Fruit fly (Drosophila melanogaster) whole organism, embryonic: ENCODE data around the gene mahe.
A peak's percentile ranks its signal among the peaks of the same experiment; 100 is the strongest.

Source experiments
- Asciz ChIP-seq: fragments of 200-800 bp; sonication (Bioruptor generic); optimal IDR thresholded peaks from 2 replicates; lab custom pipeline; 2017; ENCODE audit warnings: missing biosample characterization, mild to moderate bottlenecking, missing genetic modification characterization, missing genetic modification reagents
- CG10267 ChIP-seq: fragments of 200-800 bp; sonication (Bioruptor generic); optimal IDR thresholded peaks from 2 replicates; lab custom pipeline; 2018; ENCODE audit warnings: missing biosample characterization, mild to moderate bottlenecking, missing genetic modification characterization, moderate library complexity
- CG10366 ChIP-seq: fragments of 200-800 bp; sonication (Bioruptor generic); IDR thresholded peaks from 2 replicates; pipeline ENCODE4 v1.3.6; 2022; ENCODE audit warnings: missing biosample characterization, missing genetic modification characterization
- CG10543 ChIP-seq: fragments of 200-800 bp; sonication (Bioruptor generic); optimal IDR thresholded peaks from 3 replicates; lab custom pipeline; 2017; ENCODE audit warnings: missing biosample characterization, mild to moderate bottlenecking, missing genetic modification characterization, moderate library complexity
- CG12155 ChIP-seq: fragments of 200-800 bp; sonication (Bioruptor generic); optimal IDR thresholded peaks from 3 replicates; lab custom pipeline; 2016; ENCODE audit warnings: missing biosample characterization, missing genetic modification characterization
- CG13123 ChIP-seq: fragments of 200-800 bp; sonication (Bioruptor generic); optimal IDR thresholded peaks from 2 replicates; lab custom pipeline; 2016; ENCODE audit warnings: missing biosample characterization, missing genetic modification characterization
- CG14965 ChIP-seq: fragments of 200-800 bp; sonication (Bioruptor generic); optimal IDR thresholded peaks from 2 replicates; lab custom pipeline; 2016; ENCODE audit warnings: missing biosample characterization, missing genetic modification characterization, borderline replicate concordance
- CG15696 ChIP-seq: fragments of 200-800 bp; sonication (Bioruptor generic); optimal IDR thresholded peaks from 2 replicates; lab custom pipeline; 2019; ENCODE audit warnings: missing biosample characterization, mild to moderate bottlenecking, missing genetic modification characterization, moderate library complexity
- CG16815 ChIP-seq: fragments of 200-800 bp; sonication (Bioruptor generic); optimal IDR thresholded peaks from 3 replicates; lab custom pipeline; 2017; ENCODE audit warnings: missing biosample characterization, mild to moderate bottlenecking, missing genetic modification characterization
- CG3065 ChIP-seq: fragments of 200-800 bp; sonication (Bioruptor generic); optimal IDR thresholded peaks from 2 replicates; lab custom pipeline; 2016; ENCODE audit warnings: missing biosample characterization, missing genetic modification characterization
- CG34224 ChIP-seq: fragments of 200-800 bp; sonication (Bioruptor generic); IDR thresholded peaks from 3 replicates; pipeline ENCODE4 v1.3.6; 2022; ENCODE audit warnings: missing biosample characterization, missing genetic modification characterization; ENCODE audit not compliant: partially characterized antibody
- CG5953 ChIP-seq: fragments of 200-800 bp; sonication (Bioruptor generic); IDR thresholded peaks from 2 replicates; pipeline ENCODE4 v1.3.6; 2022; ENCODE audit warnings: missing biosample characterization, missing genetic modification characterization
- CG7357 ChIP-seq: fragments of 200-800 bp; sonication (Bioruptor generic); IDR thresholded peaks from 3 replicates; pipeline ENCODE4 v1.3.6; 2022; ENCODE audit warnings: missing biosample characterization, missing genetic modification characterization
- CG7372 ChIP-seq: fragments of 200-800 bp; sonication (Bioruptor generic); IDR thresholded peaks from 2 replicates; pipeline ENCODE4 v1.3.6; 2022; ENCODE audit warnings: missing biosample characterization, missing genetic modification characterization
- CG7987 ChIP-seq: fragments of 200-800 bp; sonication (Bioruptor generic); optimal IDR thresholded peaks from 2 replicates; lab custom pipeline; 2018; ENCODE audit warnings: missing biosample characterization, mild to moderate bottlenecking, missing genetic modification characterization, moderate library complexity
- CG8765 ChIP-seq: fragments of 200-800 bp; sonication (Bioruptor generic); IDR thresholded peaks from 2 replicates; pipeline ENCODE4 v1.3.6; 2022; ENCODE audit warnings: missing biosample characterization, missing genetic modification characterization
- CG9609 ChIP-seq: fragments of 200-800 bp; sonication (Bioruptor generic); optimal IDR thresholded peaks from 3 replicates; lab custom pipeline; 2016; ENCODE audit warnings: missing biosample characterization, missing genetic modification characterization
- Chrac-16 ChIP-seq: fragments of 200-800 bp; sonication (Bioruptor generic); optimal IDR thresholded peaks from 3 replicates; lab custom pipeline; 2016; ENCODE audit warnings: missing biosample characterization, missing genetic modification characterization
- CkIIα-i1 ChIP-seq: fragments of 200-800 bp; sonication (Bioruptor generic); IDR thresholded peaks from 2 replicates; pipeline ENCODE4 v1.3.6; 2022; ENCODE audit warnings: missing biosample characterization, missing genetic modification characterization
- D19A ChIP-seq: fragments of 200-800 bp; optimal IDR thresholded peaks from 3 replicates; lab custom pipeline; 2019; ENCODE audit warnings: missing biosample characterization, mild to moderate bottlenecking, missing genetic modification characterization, moderate library complexity
- D19B ChIP-seq: fragments of 200-800 bp; sonication (Bioruptor generic); optimal IDR thresholded peaks from 2 replicates; lab custom pipeline; 2017; ENCODE audit warnings: missing biosample characterization, mild to moderate bottlenecking, missing genetic modification characterization
- Dek ChIP-seq: fragments of 200-800 bp; sonication (Bioruptor generic); optimal IDR thresholded peaks from 3 replicates; lab custom pipeline; 2019; ENCODE audit warnings: missing biosample characterization, mild to moderate bottlenecking, missing genetic modification characterization, moderate library complexity
- Hr51 ChIP-seq, 2 experiments: fragments of 200-800 bp; sonication (Bioruptor generic); optimal IDR thresholded peaks; 2 replicates in 1 of 2; 3 replicates in 1 of 2; lab custom pipeline; 2016 to 2018; ENCODE audit warnings: missing biosample characterization in 2 of 2, missing genetic modification characterization in 2 of 2, mild to moderate bottlenecking in 1 of 2, moderate library complexity in 1 of 2
- NC2α ChIP-seq: fragments of 200-800 bp; sonication (Bioruptor generic); optimal IDR thresholded peaks from 2 replicates; lab custom pipeline; 2016; ENCODE audit warnings: missing biosample characterization, missing genetic modification characterization
- Opbp ChIP-seq: fragments of 200-800 bp; sonication (Bioruptor generic); IDR thresholded peaks from 3 replicates; pipeline ENCODE4 v1.3.6; 2022; ENCODE audit warnings: missing biosample characterization, missing genetic modification characterization; ENCODE audit not compliant: partially characterized antibody
- Ravus ChIP-seq: fragments of 200-800 bp; sonication (Bioruptor generic); IDR thresholded peaks from 2 replicates; pipeline ENCODE4 v1.3.6; 2022; ENCODE audit warnings: missing biosample characterization, missing genetic modification characterization
- Sry-δ ChIP-seq: fragments of 200-800 bp; sonication (Bioruptor generic); optimal IDR thresholded peaks from 2 replicates; lab custom pipeline; 2016; ENCODE audit warnings: missing biosample characterization, missing genetic modification characterization
- Stat92E ChIP-seq, 3 experiments: fragments of >200 bp in 2 of 3; fragments of 200-800 bp in 1 of 3; sonication (Bioruptor generic) in 1 of 3; optimal IDR thresholded peaks; 2 replicates each; lab custom pipeline; 2017 to 2019; ENCODE audit warnings: missing biosample characterization in 3 of 3, missing genetic modification characterization in 3 of 3, mild to moderate bottlenecking in 1 of 3, moderate library complexity in 1 of 3
- ash1 ChIP-seq: fragments of 200-800 bp; sonication (Bioruptor generic); optimal IDR thresholded peaks from 2 replicates; lab custom pipeline; 2018; ENCODE audit warnings: missing biosample characterization, mild to moderate bottlenecking, missing genetic modification characterization
- bcd ChIP-seq: fragments of 200-800 bp; sonication (Bioruptor generic); optimal IDR thresholded peaks from 2 replicates; lab custom pipeline; 2017; ENCODE audit warnings: missing biosample characterization, mild to moderate bottlenecking, missing genetic modification characterization
- bigmax ChIP-seq: fragments of 200-800 bp; sonication (Bioruptor generic); optimal IDR thresholded peaks from 2 replicates; lab custom pipeline; 2018; ENCODE audit warnings: missing biosample characterization, mild to moderate bottlenecking, missing genetic modification characterization
- chif ChIP-seq, 2 experiments: fragments of 200-800 bp; sonication (Bioruptor generic); optimal IDR thresholded peaks; 3 replicates each; lab custom pipeline; 2016; ENCODE audit warnings: missing biosample characterization in 2 of 2, missing genetic modification characterization in 2 of 2
- crc ChIP-seq: fragments of 200-800 bp; sonication (Bioruptor generic); optimal IDR thresholded peaks from 2 replicates; lab custom pipeline; 2016; ENCODE audit warnings: missing biosample characterization, missing genetic modification characterization
- crp ChIP-seq, 2 experiments: fragments of 200-800 bp; sonication (Bioruptor generic); optimal IDR thresholded peaks; 2 replicates in 1 of 2; 3 replicates in 1 of 2; lab custom pipeline; 2017; ENCODE audit warnings: missing biosample characterization in 2 of 2, missing genetic modification characterization in 2 of 2, mild to moderate bottlenecking in 1 of 2, moderate library complexity in 1 of 2
- dysf ChIP-seq: fragments of 200-800 bp; sonication (Bioruptor generic); IDR thresholded peaks from 3 replicates; pipeline ENCODE4 v1.3.6; 2022; ENCODE audit warnings: missing biosample characterization, missing genetic modification characterization
- exex ChIP-seq: fragments of 200-800 bp; sonication (Bioruptor generic); optimal IDR thresholded peaks from 4 replicates; lab custom pipeline; 2018; ENCODE audit warnings: missing biosample characterization, mild to moderate bottlenecking, missing genetic modification characterization, moderate library complexity
- gcm2 ChIP-seq: fragments of 200-800 bp; sonication (Bioruptor generic); optimal IDR thresholded peaks from 2 replicates; lab custom pipeline; 2016; ENCODE audit warnings: missing biosample characterization, missing genetic modification characterization
- grau ChIP-seq: fragments of 200-800 bp; optimal IDR thresholded peaks from 3 replicates; lab custom pipeline; 2019; ENCODE audit warnings: missing biosample characterization, mild to moderate bottlenecking, missing genetic modification characterization, moderate library complexity
- hkb ChIP-seq, 2 experiments: fragments of 200-800 bp in 1 of 2; fragments of >200 bp in 1 of 2; sonication (Bioruptor generic) in 1 of 2; IDR thresholded peaks in 1 of 2; optimal IDR thresholded peaks in 1 of 2; 2 replicates each; pipeline versions ENCODE4 v1.3.6 to Lab custom; 2017 to 2022; ENCODE audit warnings: missing biosample characterization in 1 of 2, missing genetic modification characterization in 1 of 2
- hth ChIP-seq: fragments of >200 bp; optimal IDR thresholded peaks from 2 replicates; lab custom pipeline; 2017; ENCODE audit warnings: inconsistent platforms
- ind ChIP-seq: fragments of 200-800 bp; sonication (Bioruptor generic); optimal IDR thresholded peaks from 3 replicates; lab custom pipeline; 2016; ENCODE audit warnings: missing biosample characterization, missing genetic modification characterization
- lola ChIP-seq, 3 experiments: fragments of >200 bp in 2 of 3; fragments of 200-800 bp in 1 of 3; sonication (Bioruptor generic) in 1 of 3; optimal IDR thresholded peaks; 2 replicates each; lab custom pipeline; 2017 to 2019; ENCODE audit warnings: missing biosample characterization in 3 of 3, missing genetic modification characterization in 3 of 3, mild to moderate bottlenecking in 1 of 3, moderate library complexity in 1 of 3
- prd ChIP-seq, 3 experiments: fragments of >200 bp in 2 of 3; fragments of 200-800 bp in 1 of 3; sonication (Bioruptor generic) in 1 of 3; optimal IDR thresholded peaks in 2 of 3; IDR thresholded peaks in 1 of 3; 2 replicates in 2 of 3; 3 replicates in 1 of 3; pipeline versions ENCODE4 v1.3.6 to Lab custom; 2017 to 2022; ENCODE audit warnings: missing biosample characterization in 1 of 3, missing genetic modification characterization in 1 of 3
- so ChIP-seq: fragments of 200-800 bp; sonication (Bioruptor generic); IDR thresholded peaks from 3 replicates; pipeline ENCODE4 v1.3.6; 2022; ENCODE audit warnings: missing biosample characterization, missing genetic modification characterization
- ssp ChIP-seq: fragments of 200-800 bp; sonication (Bioruptor generic); IDR thresholded peaks from 2 replicates; pipeline ENCODE4 v1.3.6; 2022; ENCODE audit warnings: missing biosample characterization, missing genetic modification characterization
- vfl ChIP-seq: fragments of 200-800 bp; sonication (Bioruptor generic); optimal IDR thresholded peaks from 2 replicates; lab custom pipeline; 2016; ENCODE audit warnings: missing biosample characterization, missing genetic modification characterization
- z ChIP-seq: fragments of 200-800 bp; sonication (Bioruptor generic); IDR thresholded peaks from 3 replicates; pipeline ENCODE4 v1.3.6; 2022; ENCODE audit warnings: missing biosample characterization, missing genetic modification characterization
- zen2 ChIP-seq: fragments of 200-800 bp; sonication (Bioruptor generic); IDR thresholded peaks from 3 replicates; pipeline ENCODE4 v1.3.6; 2022; ENCODE audit warnings: missing biosample characterization, missing genetic modification characterization; ENCODE audit not compliant: partially characterized antibody

The mahe gene

dm6 chrX:7972363-7972942 lies 41.3 kb upstream of the mahe start (continued):
- TF ChIP-seq CG13123 (GFP tag; lab: Kevin White, UChicago) (peak; percentile 55), crc (GFP tag; lab: Kevin White, UChicago) (no peak), gcm2 (peak; percentile 46), Hr51 (GFP tag; optimal IDR thresholded peaks at IDR 0.05; lab: Kevin White, UChicago) (peak; percentile 40 to 91), D19A (tag; lab: Kevin White, UChicago) (peak; percentile 79), CG10366 (GFP tag; lab: Robert Waterston, UW) (peak; percentile 86), CG12155 (GFP tag; lab: Kevin White, UChicago) (peak; percentile 65), Asciz (GFP tag; lab: Kevin White, UChicago) (peak; percentile 87), ssp (peak; percentile 78), CG34224 (GFP tag; lab: Robert Waterston, UW) (no peak), CG14965 (no peak), CG10543 (GFP tag; lab: Kevin White, UChicago) (peak; percentile 33), CG7372 (GFP tag; lab: Robert Waterston, UW) (peak; percentile 74), bigmax (GFP tag; lab: Kevin White, UChicago) (no peak), CG7357 (peak; percentile 81), Opbp (GFP tag; lab: Robert Waterston, UW) (no peak), grau (tag; lab: Kevin White, UChicago) (peak; percentile 78), lola (GFP tag; optimal IDR thresholded peaks at IDR 0.05; lab: Kevin White, UChicago) (peak in 1 of 3 experiments; percentile 85), CG3065 (GFP tag; lab: Kevin White, UChicago) (peak; percentile 65), CG15696 (tag; lab: Kevin White, UChicago) (peak; percentile 68), CkIIα-i1 (GFP tag; lab: Robert Waterston, UW) (no peak), D19B (GFP tag; lab: Kevin White, UChicago) (peak; percentile 43), NC2α (peak; percentile 30), CG16815 (GFP tag; lab: Kevin White, UChicago) (peak; percentile 80), chif (GFP tag; optimal IDR thresholded peaks at IDR 0.05; lab: Kevin White, UChicago) (peak; percentile 73 to 74), ash1 (no peak), hth (no peak), CG7987 (GFP tag; lab: Kevin White, UChicago) (peak; percentile 60), exex (tag; lab: Kevin White, UChicago) (peak; percentile 34), prd (optimal IDR thresholded peaks at IDR 0.05; lab: Kevin White, UChicago) (no peak), prd (GFP tag; IDR thresholded peaks at IDR 0.05; lab: Robert Waterston, UW) (peak; percentile 93), hkb (optimal IDR thresholded peaks at IDR 0.05; lab: Kevin White, UChicago) (no peak), hkb (GFP tag; IDR thresholded peaks at IDR 0.05; lab: Robert Waterston, UW) (peak; percentile 92), CG10267 (tag; lab: Kevin White, UChicago) (peak; percentile 86), z (GFP tag; lab: Robert Waterston, UW) (no peak), vfl (GFP tag; lab: Kevin White, UChicago) (peak; percentile 56), CG5953 (peak; percentile 79), dysf (peak; percentile 89), Chrac-16 (peak; percentile 85), CG8765 (peak; percentile 80), so (GFP tag; lab: Robert Waterston, UW) (peak; percentile 92), zen2 (GFP tag; lab: Robert Waterston, UW) (no peak), CG9609 (GFP tag; lab: Kevin White, UChicago) (peak; percentile 40), crp (GFP tag; optimal IDR thresholded peaks at IDR 0.05; lab: Kevin White, UChicago) (peak in 1 of 2 experiments; percentile 35), bcd (peak; percentile 87), Stat92E (GFP tag; optimal IDR thresholded peaks at IDR 0.05; lab: Kevin White, UChicago) (peak in 1 of 3 experiments; percentile 66), Dek (peak; percentile 64), Sry-δ (GFP tag; lab: Kevin White, UChicago) (peak; percentile 18), Ravus (GFP tag; lab: Robert Waterston, UW) (peak; percentile 38), ind (GFP tag; lab: Kevin White, UChicago) (peak; percentile 80)
